Worm (Caenorhabditis elegans) whole organism, L3 larva: Measurements from ENCODE around the gene C28C12.11.

Source experiments
- ceh-82 ChIP-seq: fragments of 150-350 bp; optimal IDR thresholded peaks from 2 replicates; lab custom pipeline; 2014; ENCODE audit warnings: missing biosample characterization, missing genetic modification characterization
- fos-1 ChIP-seq: fragments of 150-350 bp; optimal IDR thresholded peaks from 2 replicates; lab custom pipeline; 2014; ENCODE audit warnings: missing biosample characterization, missing genetic modification characterization
- hmg-11 ChIP-seq: sonication (generic microtip); optimal IDR thresholded peaks from 2 replicates; lab custom pipeline; 2016; ENCODE audit warnings: missing genetic modification characterization, missing compliant biosample characterization
- jun-1 ChIP-seq: fragments of 150-350 bp; optimal IDR thresholded peaks from 2 replicates; lab custom pipeline; 2014; ENCODE audit warnings: missing biosample characterization, missing genetic modification reagents, missing genetic modification characterization
- lin-39 ChIP-seq: fragments of 150-350 bp; optimal IDR thresholded peaks from 2 replicates; lab custom pipeline; 2018; ENCODE audit warnings: missing biosample characterization, missing genetic modification reagents, missing genetic modification characterization
- nfya-1 ChIP-seq: sonication (generic microtip); optimal IDR thresholded peaks from 2 replicates; lab custom pipeline; 2017; ENCODE audit warnings: missing genetic modification characterization, mild to moderate bottlenecking, missing compliant biosample characterization, antibody characterized with exemption, moderate library complexity; ENCODE audit not compliant: insufficient read depth
- nhr-237 ChIP-seq: fragments of 150-350 bp; optimal IDR thresholded peaks from 2 replicates; lab custom pipeline; 2014; ENCODE audit warnings: missing biosample characterization, missing genetic modification characterization
- pha-4 ChIP-seq: fragments of 150-350 bp; optimal IDR thresholded peaks from 2 replicates; lab custom pipeline; 2014; ENCODE audit warnings: missing biosample characterization, missing genetic modification reagents, missing genetic modification characterization
- skn-1 ChIP-seq: fragments of 150-350 bp; optimal IDR thresholded peaks from 2 replicates; lab custom pipeline; 2014; ENCODE audit warnings: missing biosample characterization, missing genetic modification characterization
- unc-62 ChIP-seq: fragments of 150-350 bp; sonication (generic microtip); optimal IDR thresholded peaks from 4 replicates; lab custom pipeline; 2014; ENCODE audit warnings: missing biosample characterization, missing genetic modification reagents, missing genetic modification characterization

DNA sequence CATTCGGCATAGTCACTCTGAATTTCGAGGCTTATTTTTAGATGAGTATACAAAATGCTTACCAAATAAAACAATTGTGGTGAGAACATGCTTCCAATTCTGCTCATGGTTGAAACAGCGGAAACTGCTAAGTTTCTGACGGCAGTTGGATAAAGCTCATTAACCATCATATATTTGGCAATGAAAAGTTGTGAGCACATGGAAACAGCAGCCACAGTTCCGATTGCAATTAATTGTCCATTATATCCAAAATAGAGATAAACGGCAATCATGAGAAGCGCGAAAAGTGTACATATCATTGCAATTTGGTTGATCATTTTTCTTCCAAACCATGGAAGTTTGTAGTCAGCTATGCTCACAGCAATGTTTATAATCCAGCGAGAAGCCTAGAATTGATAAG lies 12.7 kb upstream of the C28C12.11 start:
- TF ChIP-seq ceh-82 (tag; lab: Kevin White, UChicago) = no peak
- no peak for TF ChIP-seq pha-4 (tag; lab: Kevin White, UChicago)
- no peak for TF ChIP-seq nfya-1
- no peak for TF ChIP-seq fos-1 (tag; lab: Kevin White, UChicago)
- no peak for TF ChIP-seq skn-1 (tag; lab: Kevin White, UChicago)
- no peak for TF ChIP-seq nhr-237 (tag; lab: Kevin White, UChicago)
- TF ChIP-seq unc-62 (GFP tag; lab: Kevin White, UChicago) = no peak
- TF ChIP-seq lin-39 (tag; lab: Kevin White, UChicago) = no peak
- no peak for TF ChIP-seq hmg-11
- TF ChIP-seq jun-1 = no peak
